Worm (Caenorhabditis elegans) whole organism, L4 larva: ENCODE results near the gene sru-31.
A peak's percentile ranks its signal among the peaks of the same experiment; 100 is the strongest.

Source experiments
- D1046.2 ChIP-seq: fragments of 200-800 bp; sonication (Bioruptor generic); IDR thresholded peaks from 2 replicates; pipeline ENCODE4 v1.3.6; 2022; ENCODE audit warnings: missing genetic modification characterization, missing compliant biosample characterization
- F37D6.2 ChIP-seq: sonication (generic microtip); optimal IDR thresholded peaks from 2 replicates; lab custom pipeline; 2016; ENCODE audit warnings: mild to moderate bottlenecking, missing genetic modification characterization, missing compliant biosample characterization
- Y105C5A.15 ChIP-seq: fragments of 200-800 bp; sonication (Bioruptor generic); IDR thresholded peaks from 2 replicates; pipeline ENCODE4 v1.3.6; 2022; ENCODE audit warnings: missing genetic modification characterization, missing compliant biosample characterization
- ZK337.2 ChIP-seq: fragments of 200-800 bp; sonication (Bioruptor generic); IDR thresholded peaks from 2 replicates; pipeline ENCODE4 v1.3.6; 2022; ENCODE audit warnings: missing genetic modification reagents, missing genetic modification characterization, missing compliant biosample characterization
- ama-1 ChIP-seq: fragments of 150-350 bp; optimal IDR thresholded peaks from 2 replicates; lab custom pipeline; 2014; ENCODE audit warnings: inconsistent platforms, mixed read lengths
- attf-4 ChIP-seq: sonication (generic microtip); optimal IDR thresholded peaks from 3 replicates; lab custom pipeline; 2017; ENCODE audit warnings: missing biosample characterization, missing genetic modification characterization
- ceh-28 ChIP-seq: fragments of 150-350 bp; optimal IDR thresholded peaks from 2 replicates; lab custom pipeline; 2014; ENCODE audit warnings: missing biosample characterization, missing genetic modification reagents, missing genetic modification characterization
- ceh-44 ChIP-seq: fragments of 200-800 bp; sonication (Bioruptor generic); IDR thresholded peaks from 2 replicates; pipeline ENCODE4 v1.3.6; 2022; ENCODE audit warnings: missing genetic modification reagents, missing genetic modification characterization, missing compliant biosample characterization
- ces-1 ChIP-seq: fragments of 150-350 bp; sonication (generic microtip); optimal IDR thresholded peaks from 4 replicates; lab custom pipeline; 2014; ENCODE audit warnings: missing biosample characterization, missing genetic modification reagents, missing genetic modification characterization
- ctbp-1 ChIP-seq: fragments of 200-800 bp; sonication (Bioruptor generic); IDR thresholded peaks from 2 replicates; pipeline ENCODE4 v1.3.6; 2022; ENCODE audit warnings: missing genetic modification reagents, missing genetic modification characterization, missing compliant biosample characterization
- dve-1 ChIP-seq: sonication (generic microtip); optimal IDR thresholded peaks from 2 replicates; lab custom pipeline; 2017; ENCODE audit warnings: antibody characterized with exemption, mild to moderate bottlenecking, missing genetic modification characterization, missing compliant biosample characterization; ENCODE audit not compliant: insufficient read depth
- fkh-10 ChIP-seq: fragments of 150-350 bp; optimal IDR thresholded peaks from 2 replicates; lab custom pipeline; 2014; ENCODE audit warnings: missing biosample characterization, missing genetic modification reagents, missing genetic modification characterization
- fos-1 ChIP-seq: fragments of 150-350 bp; optimal IDR thresholded peaks from 2 replicates; lab custom pipeline; 2014; ENCODE audit warnings: missing biosample characterization, missing genetic modification characterization
- hif-1 ChIP-seq, 2 experiments: sonication (generic microtip); optimal IDR thresholded peaks; 2 replicates each; lab custom pipeline; 2016 to 2017; ENCODE audit warnings: missing compliant biosample characterization in 2 of 2, missing genetic modification characterization in 2 of 2, missing genetic modification reagents in 2 of 2, missing genotype in 2 of 2, mild to moderate bottlenecking in 1 of 2
- hlh-11 ChIP-seq: fragments of 200-800 bp; sonication (Bioruptor generic); optimal IDR thresholded peaks from 2 replicates; lab custom pipeline; 2018; ENCODE audit warnings: mild to moderate bottlenecking, missing genetic modification characterization, missing compliant biosample characterization
- jun-1 ChIP-seq: fragments of 150-350 bp; optimal IDR thresholded peaks from 2 replicates; lab custom pipeline; 2014; ENCODE audit warnings: missing biosample characterization, missing genetic modification reagents, missing genetic modification characterization
- lin-13 ChIP-seq: fragments of 150-350 bp; optimal IDR thresholded peaks from 2 replicates; lab custom pipeline; 2014; ENCODE audit warnings: missing biosample characterization, missing genetic modification reagents, missing genetic modification characterization
- lin-29 ChIP-seq: fragments of 200-800 bp; sonication (Bioruptor generic); IDR thresholded peaks from 2 replicates; pipeline ENCODE4 v1.3.6; 2022; ENCODE audit warnings: missing genetic modification reagents, missing genetic modification characterization, missing compliant biosample characterization
- lir-3 ChIP-seq: sonication (generic microtip); optimal IDR thresholded peaks from 2 replicates; lab custom pipeline; 2016; ENCODE audit warnings: mild to moderate bottlenecking, missing genetic modification characterization, missing compliant biosample characterization
- mes-2 ChIP-seq: sonication (generic microtip); optimal IDR thresholded peaks from 2 replicates; lab custom pipeline; 2016; ENCODE audit warnings: missing genotype, mild to moderate bottlenecking, missing genetic modification characterization, missing compliant biosample characterization; ENCODE audit not compliant: poor library complexity, severe bottlenecking
- nhr-10 ChIP-seq: fragments of 150-350 bp; optimal IDR thresholded peaks from 2 replicates; lab custom pipeline; 2014; ENCODE audit warnings: missing biosample characterization, missing genetic modification characterization
- nhr-102 ChIP-seq: sonication (generic microtip); optimal IDR thresholded peaks from 2 replicates; lab custom pipeline; 2016; ENCODE audit warnings: mild to moderate bottlenecking, missing genetic modification characterization, moderate library complexity, missing compliant biosample characterization
- nhr-111 ChIP-seq: fragments of 200-800 bp; sonication (Bioruptor generic); optimal IDR thresholded peaks from 2 replicates; lab custom pipeline; 2018; ENCODE audit warnings: mild to moderate bottlenecking, missing genetic modification characterization, missing compliant biosample characterization
- nhr-41 ChIP-seq: fragments of 200-800 bp; sonication (Bioruptor generic); IDR thresholded peaks from 2 replicates; pipeline ENCODE4 v1.3.6; 2022; ENCODE audit warnings: missing genetic modification reagents, missing genetic modification characterization, missing compliant biosample characterization
- nhr-42 ChIP-seq: fragments of 200-800 bp; sonication (Bioruptor generic); IDR thresholded peaks from 2 replicates; pipeline ENCODE4 v1.3.6; 2022; ENCODE audit warnings: missing genetic modification characterization, missing compliant biosample characterization
- nhr-6 ChIP-seq: fragments of 150-350 bp; optimal IDR thresholded peaks from 2 replicates; lab custom pipeline; 2014; ENCODE audit warnings: missing biosample characterization, missing genetic modification characterization
- php-3 ChIP-seq: fragments of 200-800 bp; sonication (Bioruptor generic); IDR thresholded peaks from 2 replicates; pipeline ENCODE4 v1.3.6; 2022; ENCODE audit warnings: missing genetic modification reagents, missing genetic modification characterization, missing compliant biosample characterization
- pqm-1 ChIP-seq: sonication (generic microtip); optimal IDR thresholded peaks from 2 replicates; lab custom pipeline; 2017; ENCODE audit warnings: missing biosample characterization, missing genetic modification characterization
- saeg-2 ChIP-seq: fragments of 200-800 bp; sonication (Bioruptor generic); IDR thresholded peaks from 2 replicates; pipeline ENCODE4 v1.3.6; 2022; ENCODE audit warnings: missing genetic modification reagents, missing genetic modification characterization, missing compliant biosample characterization
- sdz-12 ChIP-seq: fragments of 200-800 bp; sonication (Bioruptor generic); optimal IDR thresholded peaks from 2 replicates; lab custom pipeline; 2018; ENCODE audit warnings: mild to moderate bottlenecking, missing genetic modification characterization, missing compliant biosample characterization
- snpc-4 ChIP-seq: fragments of 150-350 bp; optimal IDR thresholded peaks from 2 replicates; lab custom pipeline; 2014; ENCODE audit warnings: missing biosample characterization, missing genetic modification characterization
- tag-97 ChIP-seq: fragments of 200-800 bp; sonication (Bioruptor generic); IDR thresholded peaks from 2 replicates; pipeline ENCODE4 v1.3.6; 2022; ENCODE audit warnings: missing genetic modification characterization, missing compliant biosample characterization
- unc-39 ChIP-seq: sonication (generic microtip); optimal IDR thresholded peaks from 2 replicates; lab custom pipeline; 2017; ENCODE audit warnings: missing biosample characterization, missing genetic modification characterization
- unc-62 ChIP-seq, 3 experiments: fragments of 150-350 bp in 1 of 3; sonication (generic microtip); optimal IDR thresholded peaks in 2 of 3; peaks in 1 of 3; 1 replicate in 1 of 3; 2 replicates in 2 of 3; lab custom pipeline; 2014 to 2017; ENCODE audit warnings: missing biosample characterization in 3 of 3, missing genetic modification characterization in 3 of 3, missing genetic modification reagents in 3 of 3, missing genotype in 1 of 3
- zag-1 ChIP-seq: fragments of 150-350 bp; optimal IDR thresholded peaks from 2 replicates; lab custom pipeline; 2014; ENCODE audit warnings: missing biosample characterization, missing genetic modification characterization
- zfp-2 ChIP-seq: sonication (generic microtip); optimal IDR thresholded peaks from 2 replicates; lab custom pipeline; 2016; ENCODE audit warnings: mild to moderate bottlenecking, missing genetic modification characterization, missing compliant biosample characterization
- zip-11 ChIP-seq: fragments of 200-800 bp; sonication (Bioruptor generic); IDR thresholded peaks from 2 replicates; pipeline ENCODE4 v1.3.6; 2022; ENCODE audit warnings: missing genetic modification characterization, missing compliant biosample characterization
- ztf-11 ChIP-seq: fragments of 150-350 bp; optimal IDR thresholded peaks from 2 replicates; lab custom pipeline; 2014; ENCODE audit warnings: missing biosample characterization, missing genetic modification characterization

sru-31 gene

DNA sequence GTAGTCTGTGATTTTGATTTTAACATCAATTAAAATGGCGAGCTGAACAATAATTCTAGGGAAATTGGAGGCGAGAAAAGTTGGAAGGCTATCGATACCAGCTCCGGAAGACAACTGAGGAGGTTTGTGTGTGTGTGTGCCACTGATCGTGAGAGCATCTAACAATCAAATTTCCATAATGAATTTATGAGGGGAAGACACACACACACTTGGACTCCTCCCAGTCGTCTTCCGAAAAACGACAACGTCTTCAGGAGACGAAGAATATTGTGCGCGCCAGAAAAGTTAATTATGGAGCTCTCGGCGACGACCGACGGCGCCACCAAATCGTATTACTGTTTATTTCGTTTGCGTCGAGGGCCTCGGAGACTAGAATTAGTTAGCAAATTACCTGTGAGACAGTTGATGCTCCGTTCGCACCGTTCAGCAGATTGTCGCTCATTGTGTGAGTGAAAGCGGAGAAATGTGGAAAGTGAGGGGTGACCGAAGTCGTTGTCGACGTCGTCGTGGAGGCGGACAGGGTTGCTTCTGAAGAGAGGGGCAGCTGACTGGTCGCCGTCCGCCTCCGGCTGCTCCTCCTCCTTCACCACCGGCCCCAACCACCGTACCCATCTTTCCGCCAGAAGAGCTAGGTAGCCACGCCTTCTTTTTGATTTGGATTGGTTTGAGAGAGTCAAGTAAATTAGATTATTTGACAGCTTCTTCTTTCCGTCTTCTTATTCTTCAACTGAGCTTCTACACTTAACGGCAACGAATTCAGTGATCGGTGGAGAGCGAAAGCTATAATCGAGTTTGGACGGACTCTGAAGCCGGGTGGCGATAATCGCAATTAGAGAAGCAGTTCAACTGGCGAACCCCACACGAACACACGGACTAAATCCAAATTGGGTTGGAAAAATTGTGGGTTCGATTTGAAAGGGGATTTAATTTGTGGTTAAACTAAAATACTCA, 47.4 kb upstream of the sru-31 start, which contains the start of gene unc-42 (continued):
- TF ChIP-seq ztf-11 (tag; lab: Kevin White, UChicago) (no peak), nhr-6 (no peak), mes-2 (no peak), zip-11 (no peak), snpc-4 (tag; lab: Kevin White, UChicago) (no peak), nhr-41 (GFP tag; lab: Robert Waterston, UW) (no peak), php-3 (GFP tag; lab: Robert Waterston, UW) (no peak), nhr-102 (tag; lab: Kevin White, UChicago) (no peak), nhr-10 (tag; lab: Kevin White, UChicago) (no peak), fkh-10 (GFP tag; lab: Kevin White, UChicago) (peak; percentile 73), zag-1 (tag; lab: Kevin White, UChicago) (no peak), nhr-111 (no peak)

ce11 chrV:9771311-9771710, 45.2 kb upstream of the sru-31 start:
- TF ChIP-seq saeg-2 (GFP tag; lab: Robert Waterston, UW) (no peak), unc-39 (no peak), nhr-10 (tag; lab: Kevin White, UChicago) (no peak), Y105C5A.15 (GFP tag; lab: Robert Waterston, UW) (no peak), attf-4 (no peak), nhr-6 (no peak), ZK337.2 (GFP tag; lab: Robert Waterston, UW) (no peak), lir-3 (tag; lab: Kevin White, UChicago) (no peak), tag-97 (GFP tag; lab: Robert Waterston, UW) (no peak), ceh-44 (GFP tag; lab: Robert Waterston, UW) (no peak), hif-1 (tag; optimal IDR thresholded peaks at IDR 0.05; lab: Kevin White, UChicago) (no peak), fos-1 (no peak), zfp-2 (tag; lab: Kevin White, UChicago) (no peak), hlh-11 (tag; lab: Kevin White, UChicago) (no peak), jun-1 (tag; lab: Kevin White, UChicago) (no peak)

ce11 chrV:9771970-9772369, 44.5 kb upstream of the sru-31 start, which contains the start of gene F46B6.2:
TSS of gene F46B6.2 (plus strand) at chrV:9772285.
- TF ChIP-seq ctbp-1 (GFP tag; lab: Robert Waterston, UW): 0 out of 2 replicates have a peak, but pooled peaks have one; percentile 40
- TF ChIP-seq dve-1: no peak

DNA sequence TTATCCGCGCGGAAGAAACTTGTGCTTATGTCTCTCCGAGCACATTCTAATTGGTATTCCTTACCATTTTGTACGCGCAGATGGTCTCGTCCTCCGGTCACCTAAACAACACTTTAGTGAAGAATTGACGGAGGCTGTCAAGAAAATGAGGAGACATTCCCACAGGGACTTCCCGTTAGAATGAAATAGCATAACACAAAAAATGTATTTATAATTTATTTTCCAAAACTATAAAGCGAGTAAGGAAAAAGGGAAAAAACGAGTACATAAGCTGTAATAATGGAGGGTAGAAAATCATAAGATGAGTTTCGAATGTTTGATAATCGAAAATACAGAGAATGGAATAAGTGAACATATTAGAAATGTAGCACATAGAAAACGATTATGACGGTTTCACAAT, 40.8 kb upstream of the sru-31 start, which contains the start of gene F46B6.12:
TSS of gene F46B6.12 (minus strand) at position 101 of the 400 bp plus-strand sequence.
- TF ChIP-seq ama-1 (lab: Kevin White, UChicago): no peak
- peak in 1 of 2 experiments; percentile 38 for TF ChIP-seq unc-62 (GFP tag; optimal IDR thresholded peaks at IDR 0.05 in 1 of 2; lab: Kevin White, UChicago)
- no peak for TF ChIP-seq unc-62 (tag; optimal IDR thresholded peaks at IDR 0.05; lab: Kevin White, UChicago)
- no peak for TF ChIP-seq lin-13
- no peak for TF ChIP-seq ces-1

- TF ChIP-seq zag-1 (tag; lab: Kevin White, UChicago): no peak
- TF ChIP-seq lin-29 (GFP tag; lab: Robert Waterston, UW): no peak
- no peak for TF ChIP-seq sdz-12
- no peak for TF ChIP-seq D1046.2 (GFP tag; lab: Robert Waterston, UW)
- TF ChIP-seq lir-3 (tag; lab: Kevin White, UChicago): no peak
- TF ChIP-seq pqm-1: no peak
- TF ChIP-seq ceh-28 (tag; lab: Kevin White, UChicago): no peak
- no peak for TF ChIP-seq F37D6.2
- no peak for TF ChIP-seq nhr-42
- TF ChIP-seq attf-4: no peak
Measured at ce11 chrV:9777645-9778044, 38.8 kb upstream of the sru-31 start, which contains the start of gene smg-4. TSS of gene smg-4 (minus strand) at chrV:9777745.
